Worm (Caenorhabditis elegans) whole organism, late embryonic: ENCODE measurements around the gene tdo-2.
A peak's percentile ranks its signal among the peaks of the same experiment; 100 is the strongest.

Experiments
- K02D7.2 ChIP-seq: sonication (generic microtip); optimal IDR thresholded peaks from 2 replicates; lab custom pipeline; 2017; ENCODE audit warnings: mild to moderate bottlenecking, missing genetic modification characterization, missing compliant biosample characterization
- K09A11.1 ChIP-seq: sonication (generic microtip); optimal IDR thresholded peaks from 2 replicates; lab custom pipeline; 2017; ENCODE audit warnings: antibody characterized with exemption, mild to moderate bottlenecking, missing genetic modification characterization, missing compliant biosample characterization; ENCODE audit not compliant: insufficient read depth
- ama-1 ChIP-seq: fragments of 150-350 bp; optimal IDR thresholded peaks from 2 replicates; lab custom pipeline; 2014
- ceh-18 ChIP-seq: sonication (generic microtip); optimal IDR thresholded peaks from 2 replicates; lab custom pipeline; 2016; ENCODE audit warnings: missing genetic modification characterization, missing compliant biosample characterization
- ceh-2 ChIP-seq: sonication (generic microtip); optimal IDR thresholded peaks from 2 replicates; lab custom pipeline; 2016; ENCODE audit warnings: missing genotype, missing genetic modification characterization, missing compliant biosample characterization
- ceh-24 ChIP-seq: sonication (generic microtip); optimal IDR thresholded peaks from 2 replicates; lab custom pipeline; 2016; ENCODE audit warnings: mild to moderate bottlenecking, missing genetic modification characterization, missing compliant biosample characterization
- ceh-34 ChIP-seq: sonication (generic microtip); optimal IDR thresholded peaks from 2 replicates; lab custom pipeline; 2016; ENCODE audit warnings: mild to moderate bottlenecking, missing genetic modification characterization, missing compliant biosample characterization
- ceh-6 ChIP-seq: fragments of 200-800 bp; sonication (Bioruptor generic); optimal IDR thresholded peaks from 2 replicates; lab custom pipeline; 2018; ENCODE audit warnings: mild to moderate bottlenecking, missing genetic modification characterization, missing compliant biosample characterization
- ceh-9 ChIP-seq: sonication (generic microtip); optimal IDR thresholded peaks from 2 replicates; lab custom pipeline; 2016; ENCODE audit warnings: mild to moderate bottlenecking, missing genetic modification characterization, inconsistent platforms, missing compliant biosample characterization
- dmd-4 ChIP-seq: sonication (generic microtip); optimal IDR thresholded peaks from 2 replicates; lab custom pipeline; 2016; ENCODE audit warnings: borderline replicate concordance, missing genetic modification characterization, missing compliant biosample characterization
- dve-1 ChIP-seq: sonication (generic microtip); optimal IDR thresholded peaks from 2 replicates; lab custom pipeline; 2017; ENCODE audit warnings: antibody characterized with exemption, mild to moderate bottlenecking, missing genetic modification characterization, missing compliant biosample characterization
- elt-4 ChIP-seq: sonication (generic microtip); optimal IDR thresholded peaks from 2 replicates; lab custom pipeline; 2016; ENCODE audit warnings: missing genetic modification characterization, missing compliant biosample characterization
- eyg-1 ChIP-seq: sonication (generic microtip); optimal IDR thresholded peaks from 2 replicates; lab custom pipeline; 2016; ENCODE audit warnings: missing genotype, missing genetic modification characterization, missing compliant biosample characterization
- fax-1 ChIP-seq: sonication (generic microtip); optimal IDR thresholded peaks from 2 replicates; lab custom pipeline; 2016; ENCODE audit warnings: missing genotype, missing genetic modification characterization, missing compliant biosample characterization
- fkh-10 ChIP-seq: fragments of 150-350 bp; optimal IDR thresholded peaks from 2 replicates; lab custom pipeline; 2014; ENCODE audit warnings: missing biosample characterization, missing genetic modification reagents, missing genetic modification characterization
- hlh-15 ChIP-seq: sonication (generic microtip); optimal IDR thresholded peaks from 2 replicates; lab custom pipeline; 2016; ENCODE audit warnings: missing genetic modification characterization, missing compliant biosample characterization
- hlh-6 ChIP-seq: sonication (generic microtip); optimal IDR thresholded peaks from 2 replicates; lab custom pipeline; 2016; ENCODE audit warnings: missing genotype, missing genetic modification characterization, missing compliant biosample characterization
- lim-6 ChIP-seq: sonication (generic microtip); optimal IDR thresholded peaks from 2 replicates; lab custom pipeline; 2016; ENCODE audit warnings: missing genetic modification characterization, missing compliant biosample characterization
- mec-3 ChIP-seq: sonication (generic microtip); optimal IDR thresholded peaks from 2 replicates; lab custom pipeline; 2016; ENCODE audit warnings: borderline replicate concordance, missing genetic modification characterization, missing compliant biosample characterization
- nfya-1 ChIP-seq: sonication (generic microtip); optimal IDR thresholded peaks from 2 replicates; lab custom pipeline; 2017; ENCODE audit warnings: missing genetic modification characterization, mild to moderate bottlenecking, missing compliant biosample characterization, antibody characterized with exemption, moderate library complexity
- nhr-11 ChIP-seq: fragments of 150-350 bp; optimal IDR thresholded peaks from 2 replicates; lab custom pipeline; 2014; ENCODE audit warnings: missing biosample characterization, missing genetic modification characterization
- pax-1 ChIP-seq: fragments of 150-350 bp; optimal IDR thresholded peaks from 2 replicates; lab custom pipeline; 2014; ENCODE audit warnings: missing biosample characterization, missing genetic modification characterization
- pha-4 ChIP-seq: fragments of 150-350 bp; optimal IDR thresholded peaks from 2 replicates; lab custom pipeline; 2018; ENCODE audit warnings: missing biosample characterization, missing genetic modification reagents, missing genetic modification characterization
- pros-1 ChIP-seq: fragments of 150-350 bp; optimal IDR thresholded peaks from 2 replicates; lab custom pipeline; 2014; ENCODE audit warnings: missing biosample characterization, missing genetic modification reagents, missing genetic modification characterization
- ref-2 ChIP-seq: sonication (generic microtip); optimal IDR thresholded peaks from 2 replicates; lab custom pipeline; 2016; ENCODE audit warnings: missing genetic modification characterization, missing compliant biosample characterization
- rnt-1 ChIP-seq: sonication (generic microtip); optimal IDR thresholded peaks from 2 replicates; lab custom pipeline; 2016; ENCODE audit warnings: missing genetic modification characterization, missing compliant biosample characterization
- sdc-2 ChIP-seq: sonication (generic microtip); optimal IDR thresholded peaks from 2 replicates; lab custom pipeline; 2016; ENCODE audit warnings: missing genotype, missing genetic modification characterization, missing compliant biosample characterization
- syd-9 ChIP-seq: sonication (generic microtip); optimal IDR thresholded peaks from 2 replicates; lab custom pipeline; 2016; ENCODE audit warnings: mild to moderate bottlenecking, missing genetic modification characterization, moderate library complexity, missing compliant biosample characterization
- tbx-2 ChIP-seq: sonication (generic microtip); optimal IDR thresholded peaks from 2 replicates; lab custom pipeline; 2016; ENCODE audit warnings: missing genetic modification characterization, missing compliant biosample characterization
- unc-3 ChIP-seq, 2 experiments: fragments of 200-800 bp in 1 of 2; sonication (Bioruptor generic) in 1 of 2; sonication (generic microtip) in 1 of 2; conservative IDR thresholded peaks in 1 of 2; optimal IDR thresholded peaks in 1 of 2; 2 replicates each; pipeline versions ENCODE4 v1.3.6 to Lab custom; 2016 to 2022; ENCODE audit warnings: missing compliant biosample characterization in 2 of 2, missing genetic modification characterization in 2 of 2, missing genetic modification reagents in 1 of 2
- unc-86 ChIP-seq: sonication (generic microtip); optimal IDR thresholded peaks from 2 replicates; lab custom pipeline; 2016; ENCODE audit warnings: missing genetic modification characterization, missing compliant biosample characterization
- zip-5 ChIP-seq: sonication (generic microtip); optimal IDR thresholded peaks from 2 replicates; lab custom pipeline; 2016; ENCODE audit warnings: missing genetic modification characterization, missing compliant biosample characterization

The tdo-2 gene

DNA sequence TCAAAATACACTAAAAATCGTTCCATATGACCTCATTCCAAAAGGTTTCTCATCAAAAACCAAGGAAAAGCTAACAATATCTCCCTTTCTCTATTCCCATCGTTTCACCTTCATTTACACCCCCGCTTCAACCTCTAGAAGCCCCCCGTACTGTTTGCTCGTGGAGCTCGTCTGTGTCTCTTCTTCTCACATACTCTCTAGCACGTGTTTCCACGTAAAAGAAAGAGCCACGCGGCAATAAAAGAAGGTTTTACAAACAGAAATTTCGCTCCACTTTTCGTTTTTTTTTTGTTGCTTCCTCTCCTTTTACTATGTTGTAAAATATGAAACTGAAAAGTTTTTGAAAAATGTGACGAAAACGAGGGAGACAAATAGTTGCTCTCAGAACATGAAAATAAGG, 26.8 kb downstream of the tdo-2 start:
- TF ChIP-seq K09A11.1 (no peak), sdc-2 (no peak), ceh-18 (tag; lab: Kevin White, UChicago) (peak; percentile 15), eyg-1 (no peak), hlh-15 (tag; lab: Kevin White, UChicago) (no peak)
- TF ChIP-seq, all 69 proteins: peak for 1

DNA sequence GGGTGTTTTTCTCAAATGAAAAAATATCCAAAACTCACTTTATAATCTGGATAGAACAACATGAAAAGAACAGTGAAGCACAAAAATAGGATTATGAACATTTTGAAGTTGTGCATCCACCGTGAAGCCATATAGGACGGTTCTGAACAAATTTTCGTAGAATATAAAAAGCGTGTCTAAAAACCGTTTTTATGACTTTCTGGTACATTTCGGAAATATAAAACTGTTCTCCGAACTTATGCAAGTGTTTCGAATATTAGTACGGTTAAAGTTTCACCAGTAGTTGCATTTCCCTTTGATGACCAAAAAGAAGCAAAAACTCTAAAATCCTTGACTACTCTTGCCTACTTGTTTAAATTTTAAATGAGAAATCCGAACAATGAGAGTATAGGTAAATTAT, 31.1 kb downstream of the tdo-2 start, which contains the start of gene C28H8.8:
C28H8.8 (minus strand) TSS at position 101 of the 400 bp plus-strand sequence.
- TF ChIP-seq dve-1 (no peak), tbx-2 (no peak)

- TF ChIP-seq zip-5 (tag; lab: Kevin White, UChicago): no peak
- no peak for TF ChIP-seq nhr-11 (tag; lab: Kevin White, UChicago)
- TF ChIP-seq unc-86: no peak
- no peak for TF ChIP-seq ceh-34 (tag; lab: Kevin White, UChicago)
- TF ChIP-seq pax-1 (tag; lab: Kevin White, UChicago): no peak
- TF ChIP-seq lim-6: no peak
- TF ChIP-seq nfya-1 (tag; lab: Kevin White, UChicago): no peak
- no peak for TF ChIP-seq ceh-2 (tag; lab: Kevin White, UChicago)
- no peak for TF ChIP-seq ceh-9
- TF ChIP-seq rnt-1 (tag; lab: Kevin White, UChicago): no peak
- TF ChIP-seq eyg-1: no peak
- TF ChIP-seq ceh-18 (tag; lab: Kevin White, UChicago): no peak
- TF ChIP-seq hlh-6: no peak
- TF ChIP-seq K02D7.2 (tag; lab: Kevin White, UChicago): no peak
These were observed 32.9 kb downstream of the tdo-2 start, which contains the start of gene C28H8.7 for ce11 chrIII:5886893-5887292. Gene C28H8.7, minus strand, starts transcription at chrIII:5886993.

- TF ChIP-seq nhr-11 (tag; lab: Kevin White, UChicago) (no peak), ama-1 (lab: Kevin White, UChicago) (no peak), pha-4 (no peak), ceh-6 (GFP tag; lab: Kevin White, UChicago) (no peak), elt-4 (tag; lab: Kevin White, UChicago) (no peak), dmd-4 (tag; lab: Kevin White, UChicago) (no peak), unc-3 (GFP tag; conservative IDR thresholded peaks at IDR 0.05; lab: Robert Waterston, UW) (no peak), unc-3 (tag; optimal IDR thresholded peaks at IDR 0.05; lab: Kevin White, UChicago) (no peak), syd-9 (tag; lab: Kevin White, UChicago) (no peak), fkh-10 (GFP tag; lab: Kevin White, UChicago) (no peak), ref-2 (tag; lab: Kevin White, UChicago) (no peak), lim-6 (no peak), ceh-24 (tag; lab: Kevin White, UChicago) (no peak), pros-1 (tag; lab: Kevin White, UChicago) (no peak), fax-1 (tag; lab: Kevin White, UChicago) (no peak)
These were observed 35.3 kb downstream of the tdo-2 start for ce11 chrIII:5884459-5884858.

DNA sequence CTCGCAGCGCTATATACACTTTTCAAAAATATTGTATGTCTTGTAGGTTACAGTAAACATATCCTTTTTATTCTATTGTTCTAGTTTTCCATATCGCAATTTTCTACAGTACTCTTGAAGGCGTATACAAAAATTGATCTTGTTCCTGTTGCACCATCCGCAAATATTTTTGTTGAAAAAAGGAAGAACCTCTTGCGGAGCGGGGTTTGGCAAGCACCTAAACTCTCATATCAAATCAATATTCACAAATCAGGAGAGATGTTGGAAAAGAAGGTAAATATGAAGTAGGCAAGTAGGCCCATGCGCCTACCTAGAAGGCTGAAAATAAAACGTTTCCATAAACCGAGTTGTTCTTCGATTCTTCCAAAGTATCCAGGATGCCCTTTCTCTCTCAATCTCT, 35.7 kb downstream of the tdo-2 start, which contains the start of gene C28H8.5:
C28H8.5 (plus strand) TSS at position 301 of the 400 bp plus-strand sequence.
- TF ChIP-seq mec-3 (no peak), unc-3 (GFP tag; conservative IDR thresholded peaks at IDR 0.05; lab: Robert Waterston, UW) (no peak), unc-3 (tag; optimal IDR thresholded peaks at IDR 0.05; lab: Kevin White, UChicago) (no peak), hlh-6 (no peak)

DNA sequence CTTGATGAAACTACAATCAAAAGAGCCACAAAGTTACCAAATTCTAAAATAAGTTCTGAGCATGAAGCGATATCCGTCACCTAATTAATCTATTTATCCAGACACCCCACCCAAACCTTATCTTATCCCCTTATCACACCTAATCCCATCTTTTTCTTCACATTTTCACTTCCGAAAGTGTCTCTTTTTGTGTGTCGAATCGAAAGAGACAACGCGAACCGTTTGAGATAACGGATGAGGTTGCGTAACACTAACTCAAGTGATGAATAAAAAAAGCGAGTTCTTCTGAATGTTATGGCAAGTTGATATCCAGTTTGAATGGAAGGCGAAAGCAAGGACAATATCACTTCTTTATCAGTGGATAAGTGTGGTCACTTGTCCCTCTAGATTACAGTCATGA, 36.2 kb downstream of the tdo-2 start:
- no peak for TF ChIP-seq sdc-2
- TF ChIP-seq ceh-2 (tag; lab: Kevin White, UChicago): no peak
- no peak for TF ChIP-seq hlh-15 (tag; lab: Kevin White, UChicago)
